Fruit fly (Drosophila melanogaster) whole organism, prepupa: ENCODE measurements around the gene Myo61F.

Experiments
- CG1621 ChIP-seq: fragments of 200-800 bp; sonication (Bioruptor generic); optimal IDR thresholded peaks from 3 replicates; lab custom pipeline; 2018; ENCODE audit warnings: missing biosample characterization, mild to moderate bottlenecking, missing genetic modification characterization
- CG16779 ChIP-seq: fragments of 200-800 bp; sonication (Bioruptor generic); optimal IDR thresholded peaks from 3 replicates; lab custom pipeline; 2017; ENCODE audit warnings: missing biosample characterization, mild to moderate bottlenecking, missing genetic modification characterization
- CG6163 ChIP-seq: fragments of 200-800 bp; sonication (Bioruptor generic); IDR thresholded peaks from 3 replicates; pipeline ENCODE4 v1.3.6; 2022; ENCODE audit warnings: missing biosample characterization, missing genetic modification characterization
- Gug ChIP-seq: fragments of 200-800 bp; sonication (Bioruptor generic); IDR thresholded peaks from 2 replicates; pipeline ENCODE4 v1.3.6; 2022; ENCODE audit warnings: missing biosample characterization, missing genetic modification characterization
- OdsH ChIP-seq: fragments of 200-800 bp; sonication (Bioruptor generic); optimal IDR thresholded peaks from 3 replicates; lab custom pipeline; 2016; ENCODE audit warnings: missing biosample characterization, missing genetic modification characterization
- fd85E ChIP-seq: fragments of 200-800 bp; sonication (Bioruptor generic); optimal IDR thresholded peaks from 3 replicates; lab custom pipeline; 2016; ENCODE audit warnings: missing biosample characterization, missing genetic modification characterization
- lz ChIP-seq: fragments of 200-800 bp; sonication (Bioruptor generic); optimal IDR thresholded peaks from 3 replicates; lab custom pipeline; 2016; ENCODE audit warnings: missing biosample characterization, missing genetic modification characterization

DNA sequence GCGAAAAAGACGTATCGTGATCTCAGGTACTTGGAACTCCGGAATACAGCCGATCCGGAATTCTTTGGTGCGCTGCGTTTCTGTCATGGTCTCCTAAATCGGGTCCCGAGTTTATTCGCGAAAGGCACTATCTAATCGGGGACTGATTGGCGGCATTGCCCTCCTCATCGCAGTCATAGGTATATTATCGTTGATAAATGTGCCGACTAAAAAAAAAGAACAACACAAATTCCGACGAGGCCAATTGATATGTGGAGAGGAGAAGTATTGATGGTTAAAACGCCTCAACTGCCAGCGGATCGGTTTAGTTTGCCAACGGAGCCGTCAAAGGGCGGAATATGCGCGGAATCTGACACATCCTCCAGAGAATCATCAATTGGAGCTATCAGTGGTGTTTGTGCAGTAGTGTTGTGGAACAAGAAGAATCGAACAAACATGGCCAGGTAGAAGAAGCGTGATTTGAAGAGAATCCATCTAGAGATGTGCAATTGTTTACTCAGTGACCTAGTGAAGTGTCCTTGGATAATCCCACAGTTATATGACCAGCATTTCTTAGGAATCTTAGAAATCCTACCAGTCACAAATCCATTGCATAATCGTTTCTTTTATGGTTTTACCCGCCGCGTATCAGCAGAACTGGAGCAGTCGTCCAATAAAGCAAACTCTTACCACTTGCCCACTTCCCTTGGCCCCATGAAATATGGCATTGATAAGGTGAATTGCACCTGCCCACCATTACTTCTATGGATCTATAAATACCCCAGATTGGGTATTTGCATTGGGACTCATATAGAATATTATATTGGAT lies 6.7 kb downstream of the Myo61F start:
- TF ChIP-seq lz (GFP tag; lab: Kevin White, UChicago) (no peak), Gug (no peak), CG16779 (tag; lab: Kevin White, UChicago) (no peak), fd85E (GFP tag; lab: Kevin White, UChicago) (no peak), CG1621 (tag; lab: Kevin White, UChicago) (no peak), OdsH (GFP tag; lab: Kevin White, UChicago) (no peak), CG6163 (GFP tag; lab: Robert Waterston, UW) (no peak)
